Fruit fly (Drosophila melanogaster) whole organism, embryonic: ENCODE data around the gene tmod.

ENCODE experiments used
- B-H1 ChIP-seq: fragments of 200-800 bp; sonication (Bioruptor generic); IDR thresholded peaks from 3 replicates; pipeline ENCODE4 v1.3.6; 2022; ENCODE audit warnings: missing biosample characterization, missing genetic modification characterization
- B-H2 ChIP-seq: fragments of 200-800 bp; sonication (Bioruptor generic); optimal IDR thresholded peaks from 2 replicates; lab custom pipeline; 2018; ENCODE audit warnings: missing biosample characterization, mild to moderate bottlenecking, missing genetic modification characterization
- Blimp-1 ChIP-seq: fragments of 200-800 bp; sonication (Bioruptor generic); optimal IDR thresholded peaks from 3 replicates; lab custom pipeline; 2018; ENCODE audit warnings: missing biosample characterization, missing genetic modification characterization, mild to moderate bottlenecking, moderate library complexity, missing genetic modification reagents
- CG11723 ChIP-seq: fragments of 200-800 bp; sonication (Bioruptor generic); optimal IDR thresholded peaks from 2 replicates; lab custom pipeline; 2017; ENCODE audit warnings: missing biosample characterization, mild to moderate bottlenecking, missing genetic modification characterization
- CG12071 ChIP-seq: fragments of 200-800 bp; sonication (Bioruptor generic); optimal IDR thresholded peaks from 3 replicates; lab custom pipeline; 2018; ENCODE audit warnings: missing biosample characterization, mild to moderate bottlenecking, missing genetic modification characterization
- CG13287 ChIP-seq: fragments of 200-800 bp; sonication (Bioruptor generic); IDR thresholded peaks from 2 replicates; pipeline ENCODE4 v1.3.6; 2022; ENCODE audit warnings: missing biosample characterization, missing genetic modification characterization; ENCODE audit not compliant: partially characterized antibody
- CG13424 ChIP-seq: fragments of 200-800 bp; sonication (Bioruptor generic); optimal IDR thresholded peaks from 2 replicates; lab custom pipeline; 2019; ENCODE audit warnings: missing biosample characterization, mild to moderate bottlenecking, missing genetic modification characterization, moderate library complexity
- CG13624 ChIP-seq: fragments of 200-800 bp; sonication (Bioruptor generic); optimal IDR thresholded peaks from 2 replicates; lab custom pipeline; 2016; ENCODE audit warnings: missing biosample characterization, missing genetic modification characterization
- CG1529 ChIP-seq: fragments of 200-800 bp; sonication (Bioruptor generic); optimal IDR thresholded peaks from 3 replicates; lab custom pipeline; 2018; ENCODE audit warnings: missing biosample characterization, missing genetic modification characterization
- CG17328 ChIP-seq: fragments of 200-800 bp; sonication (Bioruptor generic); IDR thresholded peaks from 2 replicates; pipeline ENCODE4 v1.3.6; 2022; ENCODE audit warnings: missing biosample characterization, missing genetic modification characterization
- CG17385 ChIP-seq: fragments of 200-800 bp; sonication (Bioruptor generic); optimal IDR thresholded peaks from 3 replicates; lab custom pipeline; 2018; ENCODE audit warnings: missing biosample characterization, mild to moderate bottlenecking, missing genetic modification characterization
- CG2202 ChIP-seq: fragments of 200-800 bp; sonication (Bioruptor generic); optimal IDR thresholded peaks from 2 replicates; lab custom pipeline; 2018; ENCODE audit warnings: missing biosample characterization, mild to moderate bottlenecking, missing genetic modification characterization
- CG33557 ChIP-seq: fragments of 200-800 bp; sonication (Bioruptor generic); optimal IDR thresholded peaks from 2 replicates; lab custom pipeline; 2019; ENCODE audit warnings: missing biosample characterization, mild to moderate bottlenecking, missing genetic modification characterization, moderate library complexity
- CG5180 ChIP-seq: fragments of 200-800 bp; sonication (Bioruptor generic); optimal IDR thresholded peaks from 3 replicates; lab custom pipeline; 2017; ENCODE audit warnings: missing biosample characterization, missing genetic modification characterization, mild to moderate bottlenecking, moderate library complexity, missing genetic modification reagents
- CG6854 ChIP-seq: fragments of 200-800 bp; sonication (Bioruptor generic); optimal IDR thresholded peaks from 3 replicates; lab custom pipeline; 2017; ENCODE audit warnings: missing biosample characterization, mild to moderate bottlenecking, missing genetic modification characterization
- CG7928 ChIP-seq: fragments of 200-800 bp; sonication (Bioruptor generic); optimal IDR thresholded peaks from 2 replicates; lab custom pipeline; 2017; ENCODE audit warnings: missing biosample characterization, mild to moderate bottlenecking, missing genetic modification characterization
- CG9817 ChIP-seq: fragments of 200-800 bp; sonication (Bioruptor generic); optimal IDR thresholded peaks from 2 replicates; lab custom pipeline; 2018; ENCODE audit warnings: missing biosample characterization, mild to moderate bottlenecking, missing genetic modification characterization, moderate library complexity
- D19A ChIP-seq: fragments of 200-800 bp; optimal IDR thresholded peaks from 3 replicates; lab custom pipeline; 2019; ENCODE audit warnings: missing biosample characterization, mild to moderate bottlenecking, missing genetic modification characterization, moderate library complexity
- Dad ChIP-seq: fragments of 200-800 bp; sonication (Bioruptor generic); optimal IDR thresholded peaks from 3 replicates; lab custom pipeline; 2016; ENCODE audit warnings: missing biosample characterization, missing genetic modification characterization
- Ets65A ChIP-seq: fragments of 200-800 bp; sonication (Bioruptor generic); peaks from one replicate; lab custom pipeline; 2016; ENCODE audit warnings: missing biosample characterization, missing genetic modification characterization
- HLH4C ChIP-seq: fragments of 200-800 bp; sonication (Bioruptor generic); IDR thresholded peaks from 3 replicates; pipeline ENCODE4 v1.3.6; 2022; ENCODE audit warnings: missing biosample characterization, missing genetic modification characterization; ENCODE audit not compliant: partially characterized antibody
- Max ChIP-seq: fragments of 200-800 bp; sonication (Bioruptor generic); optimal IDR thresholded peaks from 2 replicates; lab custom pipeline; 2016; ENCODE audit warnings: missing biosample characterization, mild to moderate bottlenecking, missing genetic modification characterization
- Med ChIP-seq: fragments of 200-800 bp; sonication (Bioruptor generic); peaks from one replicate; lab custom pipeline; 2016; ENCODE audit warnings: missing biosample characterization, missing genetic modification characterization, mild to moderate bottlenecking, inconsistent platforms, moderate library complexity
- Nf-YC ChIP-seq: fragments of 200-800 bp; optimal IDR thresholded peaks from 3 replicates; lab custom pipeline; 2019; ENCODE audit warnings: missing biosample characterization, mild to moderate bottlenecking, missing genetic modification characterization, moderate library complexity
- Oli ChIP-seq: fragments of 200-800 bp; sonication (Bioruptor generic); optimal IDR thresholded peaks from 2 replicates; lab custom pipeline; 2018; ENCODE audit warnings: missing biosample characterization, mild to moderate bottlenecking, missing genetic modification characterization, moderate library complexity
- Rx ChIP-seq: fragments of 200-800 bp; sonication (Bioruptor generic); IDR thresholded peaks from 2 replicates; pipeline ENCODE4 v1.3.6; 2022; ENCODE audit warnings: missing biosample characterization, missing genetic modification characterization
- Sin3A ChIP-seq: fragments of >200 bp; optimal IDR thresholded peaks from 2 replicates; lab custom pipeline; 2018
- ab ChIP-seq: fragments of 200-800 bp; sonication (Bioruptor generic); optimal IDR thresholded peaks from 2 replicates; lab custom pipeline; 2016; ENCODE audit warnings: missing biosample characterization, missing genetic modification characterization
- abd-A ChIP-seq: fragments of 200-800 bp; sonication (Bioruptor generic); optimal IDR thresholded peaks from 3 replicates; lab custom pipeline; 2019; ENCODE audit warnings: missing biosample characterization, mild to moderate bottlenecking, missing genetic modification characterization, moderate library complexity
- bcd ChIP-seq: fragments of 200-800 bp; sonication (Bioruptor generic); optimal IDR thresholded peaks from 2 replicates; lab custom pipeline; 2017; ENCODE audit warnings: missing biosample characterization, mild to moderate bottlenecking, missing genetic modification characterization
- crc ChIP-seq: fragments of 200-800 bp; sonication (Bioruptor generic); optimal IDR thresholded peaks from 2 replicates; lab custom pipeline; 2016; ENCODE audit warnings: missing biosample characterization, missing genetic modification characterization
- crol ChIP-seq: fragments of 200-800 bp; sonication (Bioruptor generic); IDR thresholded peaks from 2 replicates; pipeline ENCODE4 v1.3.6; 2022; ENCODE audit warnings: missing biosample characterization, missing genetic modification characterization
- dimm ChIP-seq: fragments of 200-800 bp; sonication (Bioruptor generic); IDR thresholded peaks from 2 replicates; pipeline ENCODE4 v1.3.6; 2022; ENCODE audit warnings: missing biosample characterization, missing genetic modification characterization
- emc ChIP-seq: fragments of 200-800 bp; sonication (Bioruptor generic); optimal IDR thresholded peaks from 2 replicates; lab custom pipeline; 2016; ENCODE audit warnings: missing biosample characterization, missing genetic modification characterization
- ham ChIP-seq: fragments of 200-800 bp; sonication (Bioruptor generic); IDR thresholded peaks from 2 replicates; pipeline ENCODE4 v1.3.6; 2022; ENCODE audit warnings: missing biosample characterization, missing genetic modification characterization
- kah ChIP-seq: fragments of 200-800 bp; sonication (Bioruptor generic); optimal IDR thresholded peaks from 2 replicates; lab custom pipeline; 2018; ENCODE audit warnings: missing biosample characterization, mild to moderate bottlenecking, missing genetic modification characterization
- pb ChIP-seq: fragments of 200-800 bp; sonication (Bioruptor generic); optimal IDR thresholded peaks from 3 replicates; lab custom pipeline; 2016; ENCODE audit warnings: missing biosample characterization, missing genetic modification characterization
- prd ChIP-seq, 3 experiments: fragments of >200 bp in 2 of 3; fragments of 200-800 bp in 1 of 3; sonication (Bioruptor generic) in 1 of 3; optimal IDR thresholded peaks in 2 of 3; IDR thresholded peaks in 1 of 3; 2 replicates in 2 of 3; 3 replicates in 1 of 3; pipeline versions ENCODE4 v1.3.6 to Lab custom; 2017 to 2022; ENCODE audit warnings: missing biosample characterization in 1 of 3, missing genetic modification characterization in 1 of 3
- pzg ChIP-seq: fragments of 200-800 bp; sonication (Bioruptor generic); optimal IDR thresholded peaks from 3 replicates; lab custom pipeline; 2018; ENCODE audit warnings: missing biosample characterization, mild to moderate bottlenecking, missing genetic modification characterization, moderate library complexity
- salm ChIP-seq: fragments of 200-800 bp; sonication (Bioruptor generic); optimal IDR thresholded peaks from 2 replicates; lab custom pipeline; 2018; ENCODE audit warnings: missing biosample characterization, mild to moderate bottlenecking, missing genetic modification characterization
- sc ChIP-seq, 3 experiments: fragments of >200 bp in 2 of 3; fragments of 200-800 bp in 1 of 3; sonication (Bioruptor generic) in 1 of 3; optimal IDR thresholded peaks; 2 replicates in 2 of 3; 3 replicates in 1 of 3; lab custom pipeline; 2017; ENCODE audit warnings: mild to moderate bottlenecking in 1 of 3, missing biosample characterization in 1 of 3, missing genetic modification characterization in 1 of 3, missing genetic modification reagents in 1 of 3
- tio ChIP-seq: fragments of 200-800 bp; sonication (Bioruptor generic); optimal IDR thresholded peaks from 2 replicates; lab custom pipeline; 2017; ENCODE audit warnings: missing biosample characterization, missing genetic modification characterization, inconsistent platforms
- tll ChIP-seq, 2 experiments: fragments of 200-800 bp in 1 of 2; fragments of >200 bp in 1 of 2; sonication (Bioruptor generic) in 1 of 2; optimal IDR thresholded peaks; 2 replicates each; lab custom pipeline; 2017 to 2019; ENCODE audit warnings: missing biosample characterization in 2 of 2, missing genetic modification characterization in 2 of 2, mild to moderate bottlenecking in 1 of 2, moderate library complexity in 1 of 2
- ttk ChIP-seq: fragments of 200-800 bp; sonication (Bioruptor generic); IDR thresholded peaks from 2 replicates; pipeline ENCODE4 v2.1.2; 2022; ENCODE audit warnings: missing biosample characterization, missing genetic modification characterization
- usp ChIP-seq: fragments of >200 bp; optimal IDR thresholded peaks from 2 replicates; lab custom pipeline; 2017; ENCODE audit warnings: missing biosample characterization, missing genetic modification characterization
- vnd ChIP-seq: fragments of 200-800 bp; sonication (Bioruptor generic); IDR thresholded peaks from 3 replicates; pipeline ENCODE4 v1.3.6; 2022; ENCODE audit warnings: missing biosample characterization, missing genetic modification characterization; ENCODE audit not compliant: partially characterized antibody
- vvl ChIP-seq: fragments of 200-800 bp; sonication (Bioruptor generic); IDR thresholded peaks from 2 replicates; pipeline ENCODE4 v1.3.6; 2022; ENCODE audit warnings: missing biosample characterization, missing genetic modification characterization
- wek ChIP-seq: fragments of 200-800 bp; sonication (Bioruptor generic); optimal IDR thresholded peaks from 3 replicates; lab custom pipeline; 2018; ENCODE audit warnings: missing biosample characterization, mild to moderate bottlenecking, missing genetic modification characterization, moderate library complexity
- zfh1 ChIP-seq: fragments of 200-800 bp; sonication (Bioruptor generic); IDR thresholded peaks from 3 replicates; pipeline ENCODE4 v1.3.6; 2022; ENCODE audit warnings: missing biosample characterization, missing genetic modification characterization

Gene tmod

dm6 chr3R:30570554-30571141 lies 38.2 kb downstream of the tmod start (continued):
- TF ChIP-seq Max (GFP tag; lab: Kevin White, UChicago): peak; percentile 41
- TF ChIP-seq Ets65A (GFP tag; lab: Kevin White, UChicago): peak; percentile 66
- no peak for TF ChIP-seq sc (optimal IDR thresholded peaks at IDR 0.05; lab: Kevin White, UChicago)
- peak; percentile 68 for TF ChIP-seq sc (GFP tag; optimal IDR thresholded peaks at IDR 0.05; lab: Kevin White, UChicago)
- no peak for TF ChIP-seq emc (GFP tag; lab: Kevin White, UChicago)
- peak in 1 of 2 experiments; percentile 55 for TF ChIP-seq tll (GFP tag; optimal IDR thresholded peaks at IDR 0.05; lab: Kevin White, UChicago)
- TF ChIP-seq CG1529 (GFP tag; lab: Kevin White, UChicago): peak; percentile 77
- TF ChIP-seq Sin3A (lab: Kevin White, UChicago): no peak
- TF ChIP-seq prd (optimal IDR thresholded peaks at IDR 0.05; lab: Kevin White, UChicago): no peak
- peak; percentile 82; the same call in 2 of the 3 replicates for TF ChIP-seq prd (GFP tag; IDR thresholded peaks at IDR 0.05; lab: Robert Waterston, UW)
- TF ChIP-seq CG13624 (GFP tag; lab: Kevin White, UChicago): peak; percentile 43
- TF ChIP-seq HLH4C (GFP tag; lab: Robert Waterston, UW): no peak
- TF ChIP-seq ab (GFP tag; lab: Kevin White, UChicago): no peak
- no peak for TF ChIP-seq ham (GFP tag; lab: Robert Waterston, UW)
- TF ChIP-seq CG17385 (GFP tag; lab: Kevin White, UChicago): peak; percentile 76
- TF ChIP-seq CG2202 (tag; lab: Kevin White, UChicago): peak; percentile 68
- TF ChIP-seq B-H2 (GFP tag; lab: Kevin White, UChicago): no peak
- peak; percentile 64 for TF ChIP-seq B-H1 (GFP tag; lab: Robert Waterston, UW)
- TF ChIP-seq crc: peak; percentile 51
- peak; percentile 73 for TF ChIP-seq CG9817 (tag; lab: Kevin White, UChicago)
- TF ChIP-seq kah (GFP tag; lab: Kevin White, UChicago): peak; percentile 67
- TF ChIP-seq pzg (GFP tag; lab: Kevin White, UChicago): no peak
- TF ChIP-seq Dad (GFP tag; lab: Kevin White, UChicago): peak; percentile 55
- TF ChIP-seq Oli (tag; lab: Kevin White, UChicago): peak; percentile 87
- no peak for TF ChIP-seq CG11723 (GFP tag; lab: Kevin White, UChicago)
- peak; percentile 85 for TF ChIP-seq Med (GFP tag; lab: Kevin White, UChicago)
- no peak for TF ChIP-seq Nf-YC (tag; lab: Kevin White, UChicago)
- peak; percentile 74 for TF ChIP-seq CG33557 (GFP tag; lab: Kevin White, UChicago)
- TF ChIP-seq usp (GFP tag; lab: Kevin White, UChicago): no peak
- TF ChIP-seq dimm: peak; percentile 83
- TF ChIP-seq CG5180: peak; percentile 79
- peak; percentile 34 for TF ChIP-seq tio
- peak; percentile 74 for TF ChIP-seq CG12071 (GFP tag; lab: Kevin White, UChicago)
- peak; percentile 76 for TF ChIP-seq D19A (tag; lab: Kevin White, UChicago)
- peak; percentile 79 for TF ChIP-seq salm (tag; lab: Kevin White, UChicago)
- TF ChIP-seq CG6854: peak; percentile 59
- TF ChIP-seq CG17328 (GFP tag; lab: Robert Waterston, UW): peak; percentile 81
- peak; percentile 54 for TF ChIP-seq wek (GFP tag; lab: Kevin White, UChicago)
- peak; percentile 85 for TF ChIP-seq CG13424 (tag; lab: Kevin White, UChicago)
- no peak for TF ChIP-seq crol (GFP tag; lab: Robert Waterston, UW)
- peak; percentile 59 for TF ChIP-seq ttk (GFP tag; lab: Robert Waterston, UW)
- peak; percentile 68 for TF ChIP-seq pb
- peak; percentile 91 for TF ChIP-seq vvl
- peak; percentile 75 for TF ChIP-seq bcd (GFP tag; lab: Kevin White, UChicago)
- TF ChIP-seq vnd (GFP tag; lab: Robert Waterston, UW): no peak
- peak; percentile 89 for TF ChIP-seq Blimp-1
- TF ChIP-seq abd-A (tag; lab: Kevin White, UChicago): no peak
- peak; percentile 84 for TF ChIP-seq zfh1 (GFP tag; lab: Robert Waterston, UW)
- TF ChIP-seq Rx (GFP tag; lab: Robert Waterston, UW): peak; percentile 62
- no peak for TF ChIP-seq CG13287
- TF ChIP-seq CG7928 (GFP tag; lab: Kevin White, UChicago): no peak
